Fruit fly (Drosophila melanogaster) Kc167 (cell line): ENCODE data around the gene fzy.

Experiments
- Myc ChIP-seq: fragments of >200 bp; optimal IDR thresholded peaks from 2 replicates; lab custom pipeline; 2017; ENCODE audit warnings: missing external identifiers
- Sin3A ChIP-seq: fragments of >200 bp; optimal IDR thresholded peaks from 2 replicates; lab custom pipeline; 2018; ENCODE audit warnings: missing external identifiers
- h ChIP-seq: fragments of >200 bp; optimal IDR thresholded peaks from 3 replicates; lab custom pipeline; 2018; ENCODE audit warnings: missing external identifiers
- insv ChIP-seq: fragments of >200 bp; optimal IDR thresholded peaks from 3 replicates; lab custom pipeline; 2018; ENCODE audit warnings: missing external identifiers
- psq ChIP-seq: fragments of >200 bp; optimal IDR thresholded peaks from 2 replicates; lab custom pipeline; 2017; ENCODE audit warnings: missing external identifiers
- ttk ChIP-seq: sonication (Bioruptor generic); optimal IDR thresholded peaks from 2 replicates; lab custom pipeline; 2017; ENCODE audit warnings: missing external identifiers

DNA sequence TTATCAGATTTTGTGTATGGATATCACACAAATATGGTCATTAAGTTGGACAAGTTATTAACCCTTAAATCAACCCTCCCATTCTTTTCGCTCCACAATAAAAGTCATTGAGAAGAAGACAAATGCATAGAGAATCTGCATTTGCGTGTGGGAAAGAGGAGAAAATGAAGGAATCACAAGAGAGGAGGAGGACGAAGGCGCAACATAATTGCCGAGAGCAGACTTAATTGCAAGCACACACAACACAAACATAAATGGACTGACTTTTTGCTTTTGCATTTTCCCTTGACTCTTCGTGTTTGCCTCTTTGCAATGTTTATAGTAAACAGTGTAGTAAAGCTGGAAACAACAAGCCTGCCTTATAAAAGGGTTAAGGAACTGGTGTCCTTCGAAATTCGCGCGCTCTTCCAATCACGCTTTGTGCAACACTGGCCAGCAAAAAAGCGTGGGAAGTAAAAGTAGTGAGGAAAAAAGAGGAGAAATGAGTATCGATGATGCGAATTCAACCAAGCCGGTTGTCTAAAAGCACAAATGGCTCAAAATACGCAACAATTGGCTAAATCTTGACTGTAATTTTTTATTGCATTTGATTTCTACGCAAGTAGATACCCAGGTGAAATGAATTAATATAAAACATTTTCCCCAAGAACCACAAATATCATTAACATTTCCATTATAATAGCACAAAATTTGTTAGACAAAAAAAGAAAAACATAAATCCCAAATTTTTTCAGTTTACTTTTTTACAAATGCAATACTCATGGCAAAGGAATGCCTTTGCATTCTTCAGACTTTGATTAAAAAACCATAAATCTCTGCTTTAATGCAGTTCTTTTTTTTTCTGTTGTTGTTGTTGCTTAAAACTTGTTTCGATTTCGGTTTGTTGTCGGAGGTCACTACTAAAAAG, 43.3 kb upstream of the fzy start:
- no peak for TF ChIP-seq insv (lab: Kevin White, UChicago)
- TF ChIP-seq psq (lab: Kevin White, UChicago): no peak
- no peak for TF ChIP-seq Sin3A
- no peak for TF ChIP-seq Myc (lab: Kevin White, UChicago)
- no peak for TF ChIP-seq h (lab: Kevin White, UChicago)
- no peak for TF ChIP-seq ttk
